Worm (Caenorhabditis elegans) whole organism, mixed stage, embryonic: Measurements from ENCODE around the gene C08F1.10.
A peak's percentile ranks its signal among the peaks of the same experiment; 100 is the strongest.
"Not testable (repeated sequence)": the region's sequence is repeated elsewhere in the genome, so short reads cannot be mapped to it uniquely, and the experiment has no call there.

Experiments
- M03D4.4 ChIP-seq: sonication (generic microtip); optimal IDR thresholded peaks from 2 replicates; lab custom pipeline; 2017; ENCODE audit warnings: mild to moderate bottlenecking, missing genetic modification characterization, missing compliant biosample characterization
- bed-3 ChIP-seq: fragments of 200-800 bp; sonication (Bioruptor generic); optimal IDR thresholded peaks from 3 replicates; lab custom pipeline; 2018; ENCODE audit warnings: mild to moderate bottlenecking, missing genetic modification characterization, moderate library complexity, missing compliant biosample characterization
- blmp-1 ChIP-seq: fragments of 150-350 bp; optimal IDR thresholded peaks from 2 replicates; lab custom pipeline; 2014; ENCODE audit warnings: missing biosample characterization, missing genetic modification characterization
- ces-1 ChIP-seq: fragments of 150-350 bp; optimal IDR thresholded peaks from 2 replicates; lab custom pipeline; 2014; ENCODE audit warnings: missing biosample characterization, missing genetic modification reagents, missing genetic modification characterization
- cnd-1 ChIP-seq: fragments of 200-800 bp; sonication (Bioruptor generic); optimal IDR thresholded peaks from 2 replicates; lab custom pipeline; 2018; ENCODE audit warnings: mild to moderate bottlenecking, missing genetic modification characterization, missing compliant biosample characterization
- elt-1 ChIP-seq: sonication (generic microtip); optimal IDR thresholded peaks from 2 replicates; lab custom pipeline; 2017; ENCODE audit warnings: missing genetic modification characterization, mild to moderate bottlenecking, missing compliant biosample characterization, antibody characterized with exemption, moderate library complexity, borderline replicate concordance; ENCODE audit not compliant: insufficient read depth
- elt-3 ChIP-seq: fragments of 150-350 bp; optimal IDR thresholded peaks from 2 replicates; lab custom pipeline; 2014; ENCODE audit warnings: missing biosample characterization, missing genetic modification characterization
- flh-1 ChIP-seq: fragments of 200-800 bp; sonication (Bioruptor generic); optimal IDR thresholded peaks from 2 replicates; lab custom pipeline; 2018; ENCODE audit warnings: mild to moderate bottlenecking, missing genetic modification characterization, moderate library complexity, missing compliant biosample characterization
- hlh-1 ChIP-seq: fragments of 150-350 bp; optimal IDR thresholded peaks from 2 replicates; lab custom pipeline; 2014; ENCODE audit warnings: missing biosample characterization, missing genetic modification reagents, missing genetic modification characterization
- lin-13 ChIP-seq: fragments of 150-350 bp; optimal IDR thresholded peaks from 2 replicates; lab custom pipeline; 2014; ENCODE audit warnings: missing biosample characterization, missing genetic modification characterization
- lin-32 ChIP-seq: fragments of 200-800 bp; sonication (Bioruptor generic); optimal IDR thresholded peaks from 2 replicates; lab custom pipeline; 2018; ENCODE audit warnings: mild to moderate bottlenecking, missing genetic modification characterization, missing compliant biosample characterization
- mab-5 ChIP-seq: fragments of 150-350 bp; optimal IDR thresholded peaks from 2 replicates; lab custom pipeline; 2014; ENCODE audit warnings: missing biosample characterization, missing genetic modification characterization
- mep-1 ChIP-seq: fragments of 150-350 bp; optimal IDR thresholded peaks from 2 replicates; lab custom pipeline; 2017; ENCODE audit warnings: missing biosample characterization, missing genetic modification reagents, missing genetic modification characterization, inconsistent platforms
- mls-2 ChIP-seq: sonication (generic microtip); optimal IDR thresholded peaks from 2 replicates; lab custom pipeline; 2016; ENCODE audit warnings: mild to moderate bottlenecking, missing genetic modification characterization, moderate library complexity, missing compliant biosample characterization
- nhr-12 ChIP-seq: fragments of 150-350 bp; optimal IDR thresholded peaks from 2 replicates; lab custom pipeline; 2014; ENCODE audit warnings: missing biosample characterization, missing genetic modification characterization
- nhr-237 ChIP-seq: fragments of 150-350 bp; optimal IDR thresholded peaks from 2 replicates; lab custom pipeline; 2014; ENCODE audit warnings: missing biosample characterization, missing genetic modification characterization
- nhr-28 ChIP-seq: fragments of 150-350 bp; optimal IDR thresholded peaks from 2 replicates; lab custom pipeline; 2014; ENCODE audit warnings: missing biosample characterization, missing genetic modification characterization
- nhr-76 ChIP-seq: sonication (generic microtip); optimal IDR thresholded peaks from 2 replicates; lab custom pipeline; 2017; ENCODE audit warnings: missing biosample characterization, missing genetic modification characterization
- pha-4 ChIP-seq: fragments of 150-350 bp; optimal IDR thresholded peaks from 2 replicates; lab custom pipeline; 2018; ENCODE audit warnings: missing biosample characterization, missing genetic modification reagents, missing genetic modification characterization
- sem-2 ChIP-seq: fragments of 200-800 bp; sonication (Bioruptor generic); optimal IDR thresholded peaks from 2 replicates; lab custom pipeline; 2018; ENCODE audit warnings: mild to moderate bottlenecking, missing genetic modification characterization, missing compliant biosample characterization
- snpc-4 ChIP-seq: fragments of 150-350 bp; optimal IDR thresholded peaks from 2 replicates; lab custom pipeline; 2014; ENCODE audit warnings: missing biosample characterization, missing genetic modification characterization
- sptf-1 ChIP-seq: sonication (generic microtip); optimal IDR thresholded peaks from 2 replicates; lab custom pipeline; 2017; ENCODE audit warnings: mild to moderate bottlenecking, missing genetic modification characterization, moderate library complexity, missing compliant biosample characterization
- tbx-8 ChIP-seq: fragments of 200-800 bp; sonication (Bioruptor generic); optimal IDR thresholded peaks from 2 replicates; lab custom pipeline; 2018; ENCODE audit warnings: mild to moderate bottlenecking, missing genetic modification characterization, moderate library complexity, missing compliant biosample characterization
- unc-120 ChIP-seq: sonication (generic microtip); optimal IDR thresholded peaks from 2 replicates; lab custom pipeline; 2017; ENCODE audit warnings: missing genetic modification characterization, missing compliant biosample characterization; ENCODE audit not compliant: poor library complexity, severe bottlenecking
- unc-39 ChIP-seq: fragments of 150-350 bp; optimal IDR thresholded peaks from 2 replicates; lab custom pipeline; 2014; ENCODE audit warnings: missing biosample characterization, missing genetic modification characterization
- unc-62 ChIP-seq: fragments of 150-350 bp; optimal IDR thresholded peaks from 2 replicates; lab custom pipeline; 2014; ENCODE audit warnings: missing biosample characterization, missing genetic modification reagents, missing genetic modification characterization
- zip-8 ChIP-seq: fragments of 150-350 bp; optimal IDR thresholded peaks from 2 replicates; lab custom pipeline; 2014; ENCODE audit warnings: missing biosample characterization, missing genetic modification characterization
- ztf-11 ChIP-seq: fragments of 150-350 bp; optimal IDR thresholded peaks from 2 replicates; lab custom pipeline; 2014; ENCODE audit warnings: missing biosample characterization, missing genetic modification characterization

Gene C08F1.10

DNA sequence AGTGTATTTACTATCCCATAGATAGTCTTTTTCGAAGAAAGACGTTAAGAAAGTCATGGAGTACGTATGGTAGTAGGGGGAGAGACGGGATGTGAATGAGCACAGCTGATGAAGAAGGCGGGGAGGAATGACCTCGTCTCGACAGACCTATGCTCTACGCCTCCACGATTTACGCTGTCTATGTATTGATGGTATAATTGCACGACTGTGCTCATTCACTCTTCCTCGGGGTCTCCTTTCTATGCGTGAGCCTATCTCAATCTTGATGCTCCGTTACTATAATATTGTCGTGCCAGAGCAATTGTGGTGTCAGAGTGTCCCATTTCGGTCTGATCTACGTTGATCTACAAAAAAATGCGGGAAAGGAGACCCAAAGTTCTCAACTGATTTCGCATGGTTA lies at the start of gene C08F1.10:
Gene C08F1.10, minus strand, starts transcription at position 101 of the 400 bp plus-strand sequence.
- TF ChIP-seq blmp-1 (tag; lab: Kevin White, UChicago) (no peak), cnd-1 (no peak), sem-2 (GFP tag; lab: Kevin White, UChicago) (no peak)
- TF ChIP-seq, all 35 proteins: peak for 0

DNA sequence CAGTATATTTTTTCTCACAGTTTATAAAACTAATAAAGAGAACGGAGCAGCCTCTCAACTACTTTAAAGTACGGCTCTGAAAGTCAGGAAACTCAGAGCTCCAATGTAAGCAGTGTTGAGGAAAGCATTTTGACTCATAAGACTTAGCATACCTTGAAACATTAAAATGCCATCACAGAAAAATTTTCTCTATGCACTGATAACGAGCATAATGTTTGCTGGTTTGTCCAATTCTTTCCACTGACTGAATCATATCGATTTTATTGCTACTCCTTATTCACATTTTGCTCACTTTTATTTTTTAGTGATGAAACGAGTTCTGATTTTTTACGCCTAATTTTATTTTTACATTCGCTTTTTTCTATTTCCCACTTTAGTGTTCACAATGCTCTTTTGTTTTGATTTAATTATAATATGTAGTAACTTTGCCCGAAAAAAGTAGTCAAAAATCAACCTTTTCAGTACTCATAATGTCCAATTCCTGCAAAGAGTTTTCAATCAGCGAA lies 45.8 kb upstream of the C08F1.10 start, which contains the start of gene math-39:
Gene math-39, plus strand, starts transcription at position 456 of the 506 bp plus-strand sequence.
- TF ChIP-seq zip-8 (no peak), unc-120 (tag; lab: Kevin White, UChicago) (no peak), lin-13 (tag; lab: Kevin White, UChicago) (no peak), ztf-11 (no peak), hlh-1 (no peak), bed-3 (GFP tag; lab: Kevin White, UChicago) (no peak), mab-5 (tag; lab: Kevin White, UChicago) (no peak), tbx-8 (GFP tag; lab: Kevin White, UChicago) (no peak), blmp-1 (tag; lab: Kevin White, UChicago) (no peak)

DNA sequence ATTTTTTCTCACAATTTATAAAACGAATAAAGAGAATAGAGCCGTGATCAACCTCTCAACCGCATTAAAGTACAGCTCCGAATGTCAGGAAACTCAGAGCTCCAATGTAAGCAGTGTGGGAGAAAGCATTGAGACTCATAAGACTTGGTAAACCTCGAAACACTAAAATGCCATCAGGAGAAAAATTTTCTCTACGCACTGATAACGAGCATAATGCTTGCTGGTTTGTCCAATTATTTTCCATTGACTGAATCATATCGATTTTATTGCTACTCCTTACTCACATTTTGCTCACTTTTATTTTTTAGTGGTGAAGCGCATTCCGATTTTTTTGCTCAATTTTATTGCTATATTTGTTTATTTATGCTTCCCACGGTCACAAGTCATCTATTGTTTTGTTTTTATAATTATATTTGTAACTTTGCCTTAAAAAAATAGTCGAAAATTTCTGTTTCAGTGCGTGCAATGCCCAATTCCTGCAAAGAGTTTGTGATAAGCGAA lies 44.1 kb upstream of the C08F1.10 start, which contains the start of gene math-40:
Gene math-40, plus strand, starts transcription at position 451 of the 501 bp plus-strand sequence.
- TF ChIP-seq zip-8 (no peak), cnd-1 (no peak), blmp-1 (tag; lab: Kevin White, UChicago) (no peak), lin-13 (tag; lab: Kevin White, UChicago) (no peak), unc-62 (GFP tag; lab: Kevin White, UChicago) (no peak), elt-3 (tag; lab: Kevin White, UChicago) (no peak), lin-32 (no peak)
- TF ChIP-seq, all 35 proteins: peak for 0

DNA sequence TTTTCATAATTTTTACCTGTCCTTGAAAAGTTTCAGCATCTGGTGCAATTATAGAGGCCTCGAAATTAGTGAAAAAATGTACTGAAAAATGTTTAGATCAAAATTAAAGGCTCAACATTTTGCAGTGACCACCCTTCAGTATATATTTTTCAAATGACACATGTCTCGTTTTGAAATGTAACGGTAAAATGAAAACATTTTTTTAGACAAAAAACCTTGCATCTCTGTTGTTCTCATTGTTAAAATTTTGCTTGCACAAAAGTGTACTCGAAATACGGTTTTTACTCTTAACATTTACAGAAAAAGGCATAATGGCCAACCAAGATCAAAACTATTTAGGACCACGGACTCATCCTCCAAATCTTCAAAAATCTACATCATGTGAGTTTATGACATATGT lies 38.2 kb upstream of the C08F1.10 start, which contains the start of gene math-41:
Gene math-41, plus strand, starts transcription at position 301 of the 400 bp plus-strand sequence.
- not testable (repeated sequence) for TF ChIP-seq elt-3, lin-13, elt-1 (tag; lab: Kevin White, UChicago)

DNA sequence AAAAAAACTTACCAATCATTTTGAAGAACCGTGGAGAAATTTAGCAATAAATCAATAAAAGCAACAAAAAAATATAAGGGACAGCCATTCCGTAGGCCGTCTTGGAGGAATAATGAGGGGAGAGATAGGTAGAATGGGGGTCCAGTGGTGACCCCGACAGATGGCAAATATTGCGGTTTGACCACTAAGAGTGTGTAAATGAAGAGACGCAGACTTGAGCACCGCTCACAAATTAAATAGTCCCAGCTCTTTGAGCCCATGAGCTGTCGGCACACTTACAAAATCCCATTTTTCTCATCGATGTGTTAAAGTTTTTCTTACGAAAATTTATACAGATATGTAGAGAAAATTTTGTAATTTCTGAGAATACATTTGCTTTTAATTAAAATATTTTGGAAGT lies 34.7 kb upstream of the C08F1.10 start, which contains the start of gene fbxa-3:
Gene fbxa-3, minus strand, starts transcription at position 101 of the 400 bp plus-strand sequence.
- TF ChIP-seq unc-39 (tag; lab: Kevin White, UChicago) (no peak), nhr-237 (tag; lab: Kevin White, UChicago) (no peak), mep-1 (tag; lab: Kevin White, UChicago) (no peak), unc-62 (GFP tag; lab: Kevin White, UChicago) (no peak), elt-1 (tag; lab: Kevin White, UChicago) (no peak), mls-2 (tag; lab: Kevin White, UChicago) (no peak), ces-1 (GFP tag; lab: Kevin White, UChicago) (peak; percentile 27), cnd-1 (peak; percentile 66)

DNA sequence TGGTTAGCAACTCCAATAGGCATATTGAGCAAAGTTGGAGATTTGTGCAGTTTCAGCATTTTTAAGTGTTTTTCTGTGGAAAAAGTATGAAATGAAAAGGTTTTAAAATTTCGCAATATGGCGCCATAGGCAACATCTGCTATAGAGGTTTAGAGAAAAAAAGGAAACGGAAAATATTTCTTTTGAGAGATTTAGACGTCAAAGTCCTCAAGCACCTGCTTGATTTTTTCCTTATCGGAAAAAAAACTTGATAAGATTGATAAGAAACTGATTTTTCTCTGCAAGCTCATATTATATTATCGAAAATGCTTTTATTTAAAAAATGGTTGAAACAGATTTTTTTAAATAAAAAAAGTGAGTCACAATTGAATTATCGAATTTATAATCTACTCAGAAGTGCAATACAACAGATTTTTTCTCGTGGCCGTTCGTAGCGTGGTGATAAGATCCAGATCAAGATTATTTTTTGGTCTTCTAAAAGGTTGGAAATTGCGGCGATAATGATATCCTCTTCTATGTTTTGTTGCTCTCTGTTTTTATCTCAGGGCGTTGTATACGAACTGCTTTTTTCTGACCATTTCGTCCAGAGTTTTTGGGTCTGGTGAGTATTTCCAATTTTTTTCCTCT lies 33.9 kb upstream of the C08F1.10 start, which contains the start of gene fbxc-19:
Gene fbxc-19, plus strand, starts transcription at position 536 of the 627 bp plus-strand sequence.
- no peak for TF ChIP-seq M03D4.4 (tag; lab: Kevin White, UChicago)
- TF ChIP-seq elt-1 (tag; lab: Kevin White, UChicago) = peak; percentile 92
- TF ChIP-seq snpc-4 (tag; lab: Kevin White, UChicago) = no peak
- peak; percentile 12 for TF ChIP-seq mep-1 (tag; lab: Kevin White, UChicago)
- peak; percentile 63 for TF ChIP-seq elt-3 (tag; lab: Kevin White, UChicago)

DNA sequence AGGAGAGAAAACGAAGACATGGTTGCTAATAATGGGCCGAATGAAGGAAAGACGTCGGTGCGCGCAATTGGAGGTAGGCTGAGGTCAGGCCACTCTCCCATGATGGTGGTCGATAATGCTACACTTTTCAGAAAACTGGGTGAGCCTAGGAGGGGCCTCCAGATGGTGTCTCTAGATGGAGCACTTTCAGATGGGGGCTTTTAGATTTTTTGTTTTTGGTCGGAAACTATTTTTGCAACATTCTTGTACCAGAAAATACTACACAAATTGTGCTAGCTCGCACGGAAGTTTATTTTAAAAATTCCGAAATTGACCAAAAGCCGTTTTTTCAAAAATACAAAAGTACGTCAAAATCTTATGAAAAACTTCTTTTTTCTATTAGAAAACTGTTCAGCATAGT lies 32.2 kb upstream of the C08F1.10 start, which contains the start of gene fbxb-10:
Gene fbxb-10, minus strand, starts transcription at position 101 of the 400 bp plus-strand sequence.
- no peak for TF ChIP-seq mls-2 (tag; lab: Kevin White, UChicago)
- no peak for TF ChIP-seq sem-2 (GFP tag; lab: Kevin White, UChicago)
- no peak for TF ChIP-seq unc-120 (tag; lab: Kevin White, UChicago)
- no peak for TF ChIP-seq hlh-1
- TF ChIP-seq M03D4.4 (tag; lab: Kevin White, UChicago) = no peak
- TF ChIP-seq nhr-76 (tag; lab: Kevin White, UChicago) = no peak
- TF ChIP-seq nhr-28 (tag; lab: Kevin White, UChicago) = no peak
- no peak for TF ChIP-seq bed-3 (GFP tag; lab: Kevin White, UChicago)
- no peak for TF ChIP-seq flh-1 (GFP tag; lab: Kevin White, UChicago)
- no peak for TF ChIP-seq unc-62 (GFP tag; lab: Kevin White, UChicago)
- no peak for TF ChIP-seq tbx-8 (GFP tag; lab: Kevin White, UChicago)
- no peak for TF ChIP-seq snpc-4 (tag; lab: Kevin White, UChicago)
- TF ChIP-seq blmp-1 (tag; lab: Kevin White, UChicago) = no peak
- TF ChIP-seq nhr-12 = no peak
- TF ChIP-seq zip-8 = no peak
- TF ChIP-seq sptf-1 (tag; lab: Kevin White, UChicago) = no peak
- TF ChIP-seq mab-5 (tag; lab: Kevin White, UChicago) = no peak
- TF ChIP-seq pha-4 (tag; lab: Kevin White, UChicago) = no peak
